Worm (Caenorhabditis elegans) whole organism, L2 larva: ENCODE measurements around the gene nhr-107.

Source experiments
- R02D3.7 ChIP-seq: fragments of 150-350 bp; optimal IDR thresholded peaks from 2 replicates; lab custom pipeline; 2014; ENCODE audit warnings: missing biosample characterization, missing genetic modification characterization
- Y55F3AM.14 ChIP-seq: fragments of 200-800 bp; sonication (Bioruptor generic); optimal IDR thresholded peaks from 2 replicates; lab custom pipeline; 2018; ENCODE audit warnings: mild to moderate bottlenecking, missing genetic modification characterization, missing compliant biosample characterization
- ama-1 ChIP-seq: fragments of 150-350 bp; optimal IDR thresholded peaks from 2 replicates; lab custom pipeline; 2018; ENCODE audit warnings: inconsistent platforms
- ceh-16 ChIP-seq: fragments of 150-350 bp; optimal IDR thresholded peaks from 2 replicates; lab custom pipeline; 2014; ENCODE audit warnings: missing biosample characterization, missing genetic modification characterization
- egl-27 ChIP-seq: sonication (generic microtip); optimal IDR thresholded peaks from 3 replicates; lab custom pipeline; 2017; ENCODE audit warnings: missing biosample characterization, missing genetic modification reagents, missing genetic modification characterization
- lin-39 ChIP-seq: fragments of 150-350 bp; optimal IDR thresholded peaks from 2 replicates; lab custom pipeline; 2014; ENCODE audit warnings: missing biosample characterization, missing genetic modification reagents, missing genetic modification characterization
- nhr-11 ChIP-seq: fragments of 150-350 bp; optimal IDR thresholded peaks from 2 replicates; lab custom pipeline; 2014; ENCODE audit warnings: missing biosample characterization, missing genetic modification characterization
- nhr-12 ChIP-seq: fragments of 150-350 bp; optimal IDR thresholded peaks from 2 replicates; lab custom pipeline; 2014; ENCODE audit warnings: missing biosample characterization, missing genetic modification characterization
- nhr-23 ChIP-seq: fragments of 150-350 bp; optimal IDR thresholded peaks from 2 replicates; lab custom pipeline; 2014; ENCODE audit warnings: missing biosample characterization, missing genetic modification reagents, missing genetic modification characterization
- nhr-237 ChIP-seq: fragments of 150-350 bp; optimal IDR thresholded peaks from 2 replicates; lab custom pipeline; 2014; ENCODE audit warnings: missing biosample characterization, missing genetic modification characterization
- sem-4 ChIP-seq: fragments of 150-350 bp; optimal IDR thresholded peaks from 2 replicates; lab custom pipeline; 2014; ENCODE audit warnings: missing biosample characterization, missing genetic modification reagents, missing genetic modification characterization
- skn-1 ChIP-seq: sonication (generic microtip); optimal IDR thresholded peaks from 2 replicates; lab custom pipeline; 2017; ENCODE audit warnings: missing biosample characterization, missing genetic modification characterization
- ztf-4 ChIP-seq: fragments of 150-350 bp; optimal IDR thresholded peaks from 2 replicates; lab custom pipeline; 2014; ENCODE audit warnings: missing biosample characterization, missing genetic modification characterization

ce11 chrV:6976047-6976446, 20.8 kb downstream of the nhr-107 start, which contains the start of gene srx-16:
- no peak for TF ChIP-seq sem-4 (tag; lab: Kevin White, UChicago)
- TF ChIP-seq egl-27 (tag; lab: Kevin White, UChicago) = no peak
- TF ChIP-seq lin-39 = no peak
- no peak for TF ChIP-seq ama-1 (lab: Kevin White, UChicago)
- TF ChIP-seq Y55F3AM.14 = no peak
- TF ChIP-seq nhr-12 (tag; lab: Kevin White, UChicago) = no peak
- TF ChIP-seq ceh-16 (tag; lab: Kevin White, UChicago) = no peak
- no peak for TF ChIP-seq ztf-4 (tag; lab: Kevin White, UChicago)
- no peak for TF ChIP-seq nhr-11 (tag; lab: Kevin White, UChicago)
- no peak for TF ChIP-seq skn-1 (tag; lab: Kevin White, UChicago)
- TF ChIP-seq R02D3.7 (tag; lab: Kevin White, UChicago) = no peak
- no peak for TF ChIP-seq nhr-237 (tag; lab: Kevin White, UChicago)
- no peak for TF ChIP-seq nhr-23 (tag; lab: Kevin White, UChicago)
